Fruit fly (Drosophila melanogaster) whole organism, adult: Measurements from ENCODE around the gene Ndc1.

ENCODE experiments used
- CG14711 ChIP-seq: fragments of 200-800 bp; sonication (Bioruptor generic); optimal IDR thresholded peaks from 2 replicates; lab custom pipeline; 2018; ENCODE audit warnings: missing biosample characterization, mild to moderate bottlenecking, missing genetic modification characterization, moderate library complexity
- CG1620 ChIP-seq: fragments of 200-800 bp; sonication (Bioruptor generic); optimal IDR thresholded peaks from 2 replicates; lab custom pipeline; 2016; ENCODE audit warnings: missing biosample characterization, missing genetic modification characterization
- CG33017 ChIP-seq: fragments of 200-800 bp; sonication (Bioruptor generic); optimal IDR thresholded peaks from 2 replicates; lab custom pipeline; 2018; ENCODE audit warnings: missing biosample characterization, mild to moderate bottlenecking, missing genetic modification characterization, moderate library complexity
- Clk ChIP-seq: fragments of 200-800 bp; sonication (Bioruptor generic); optimal IDR thresholded peaks from 2 replicates; lab custom pipeline; 2017; ENCODE audit warnings: missing biosample characterization, missing genetic modification characterization
- Hr96 ChIP-seq: fragments of 200-800 bp; sonication (Bioruptor generic); optimal IDR thresholded peaks from 2 replicates; lab custom pipeline; 2016; ENCODE audit warnings: missing biosample characterization, missing genetic modification characterization
- bab1 ChIP-seq: fragments of 200-800 bp; sonication (Bioruptor generic); optimal IDR thresholded peaks from 3 replicates; lab custom pipeline; 2019; ENCODE audit warnings: missing biosample characterization, mild to moderate bottlenecking, missing genetic modification characterization, moderate library complexity
- cnc ChIP-seq, 2 experiments: fragments of >200 bp; optimal IDR thresholded peaks; 2 replicates each; lab custom pipeline; 2017
- pad ChIP-seq: fragments of 200-800 bp; sonication (Bioruptor generic); optimal IDR thresholded peaks from 3 replicates; lab custom pipeline; 2017; ENCODE audit warnings: missing biosample characterization, missing genetic modification characterization, mild to moderate bottlenecking, moderate library complexity, missing genetic modification reagents
- tj ChIP-seq: fragments of 200-800 bp; sonication (Bioruptor generic); optimal IDR thresholded peaks from 3 replicates; lab custom pipeline; 2017; ENCODE audit warnings: missing biosample characterization, mild to moderate bottlenecking, missing genetic modification characterization, moderate library complexity

DNA sequence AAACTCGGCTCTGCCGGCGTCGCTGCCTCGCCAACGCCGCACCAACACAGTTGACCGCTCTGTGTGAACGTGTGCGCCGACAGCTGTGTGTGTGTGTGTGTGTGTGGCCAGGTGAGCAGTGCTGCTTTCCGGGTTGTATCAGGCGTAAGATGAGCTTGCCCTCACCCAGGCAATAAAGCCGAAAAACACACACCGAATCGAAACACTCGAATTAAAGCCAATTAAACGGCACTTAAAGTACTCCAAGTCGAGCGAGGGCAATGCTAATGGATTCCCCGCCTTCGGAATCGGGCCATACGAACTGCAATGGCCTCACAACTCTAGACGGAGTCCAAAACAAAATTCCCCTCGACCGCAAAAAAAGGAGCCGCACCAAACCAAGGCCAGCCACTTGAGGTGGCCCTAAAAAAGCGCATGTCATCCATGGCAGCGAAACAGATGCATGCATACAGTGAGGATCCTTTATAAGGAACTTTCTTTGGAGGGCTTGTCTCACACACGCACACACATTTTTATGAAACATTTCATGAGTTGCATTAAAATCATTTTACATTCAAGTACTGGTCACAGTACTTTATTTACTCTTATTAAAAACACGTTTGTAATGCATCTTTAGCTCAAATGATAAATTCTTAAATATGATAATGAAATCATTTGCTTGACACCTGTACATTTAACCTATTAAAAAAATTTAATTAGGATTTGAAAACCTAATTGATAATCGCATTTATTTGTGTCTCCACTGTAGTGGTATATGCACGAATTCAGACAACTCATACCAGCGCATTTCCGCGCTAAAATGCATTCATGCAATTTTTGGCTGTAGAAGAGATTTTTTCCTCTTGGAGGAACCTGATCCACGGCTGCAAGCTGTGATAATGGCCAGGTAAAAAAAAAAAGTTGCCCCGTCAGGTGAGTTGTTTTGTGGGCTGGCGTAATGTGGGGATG is 24.5 kb downstream of the Ndc1 start:
- TF ChIP-seq bab1 = no peak
- no peak for TF ChIP-seq Hr96 (GFP tag; lab: Kevin White, UChicago)
- TF ChIP-seq pad (GFP tag; lab: Kevin White, UChicago) = no peak
- no peak for TF ChIP-seq cnc (optimal IDR thresholded peaks at IDR 0.05; lab: Kevin White, UChicago)
- no peak for TF ChIP-seq CG33017 (tag; lab: Kevin White, UChicago)
- no peak for TF ChIP-seq Clk (GFP tag; lab: Kevin White, UChicago)
- peak; percentile 68 for TF ChIP-seq tj (GFP tag; lab: Kevin White, UChicago)
- TF ChIP-seq CG14711 = no peak
- TF ChIP-seq CG1620 (GFP tag; lab: Kevin White, UChicago) = no peak
